Fruit fly (Drosophila melanogaster): ENCODE data around the gene Hou.

DNA sequence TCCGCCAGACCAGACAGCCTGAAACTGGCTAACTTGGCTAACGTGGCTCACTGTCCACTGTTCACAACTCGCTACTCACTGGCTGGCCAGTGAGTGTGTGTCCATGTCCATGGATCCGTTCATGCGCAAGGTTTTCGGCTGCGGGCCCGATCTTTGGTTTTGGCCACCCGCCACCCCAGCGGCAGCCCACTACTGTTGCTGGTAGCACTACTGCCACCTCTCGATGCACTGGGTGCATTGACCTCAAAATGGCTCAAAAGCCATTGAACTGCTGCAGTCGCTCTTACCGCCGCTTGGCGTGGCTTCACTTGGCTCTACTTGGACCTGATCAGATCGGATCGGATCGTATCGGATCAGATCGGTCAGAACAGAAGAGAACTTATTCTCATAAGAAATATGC, 31.2 kb upstream of the Hou start:
- TF ChIP-seq CG8478 (optimal IDR thresholded peaks at IDR 0.05) (no peak), CTCF (optimal IDR thresholded peaks at IDR 0.05) (no peak)

Measured in S2 (cell line).